Worm (Caenorhabditis elegans): ENCODE measurements around the gene F46B3.8.

F46B3.8 gene

DNA sequence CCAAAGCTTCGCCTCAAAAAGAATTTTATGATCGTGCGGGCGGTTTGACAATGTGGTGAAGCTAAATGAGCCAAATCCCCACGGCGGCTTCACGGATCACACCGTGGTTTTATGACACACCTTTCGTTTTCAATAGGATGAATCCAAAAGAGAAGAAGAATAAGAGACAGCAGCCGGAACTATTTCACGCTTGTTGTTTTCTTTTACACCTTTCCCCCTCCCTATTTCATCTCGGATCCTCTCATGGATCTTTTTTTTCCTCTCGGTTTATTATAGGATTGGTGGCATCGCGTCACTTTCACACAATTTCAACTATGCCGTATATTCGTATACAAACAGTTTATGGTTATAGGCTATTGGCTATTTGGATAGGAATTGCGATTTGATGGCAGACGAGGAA is 40.8 kb upstream of the F46B3.8 start:
- TF ChIP-seq tbx-2 (tag; optimal IDR thresholded peaks at IDR 0.05) (no peak), ceh-6 (GFP tag; optimal IDR thresholded peaks at IDR 0.05) (no peak), rnt-1 (tag; optimal IDR thresholded peaks at IDR 0.05) (no peak), ahr-1 (tag; optimal IDR thresholded peaks at IDR 0.05) (no peak), fax-1 (tag; optimal IDR thresholded peaks at IDR 0.05) (no peak), hlh-30 (tag; optimal IDR thresholded peaks at IDR 0.05; ENCODE audit: insufficient read depth) (no peak), ref-2 (tag; optimal IDR thresholded peaks at IDR 0.05) (no peak), ttx-3 (tag; optimal IDR thresholded peaks at IDR 0.05) (no peak), F13H6.1 (tag; optimal IDR thresholded peaks at IDR 0.05) (no peak), elt-2 (tag; optimal IDR thresholded peaks at IDR 0.05) (no peak), ceh-9 (tag; optimal IDR thresholded peaks at IDR 0.05) (no peak), unc-3 (GFP tag; conservative IDR thresholded peaks at IDR 0.05) (no peak), unc-3 (tag; optimal IDR thresholded peaks at IDR 0.05) (no peak), pqm-1 (tag; optimal IDR thresholded peaks at IDR 0.05) (no peak), hlh-15 (tag; optimal IDR thresholded peaks at IDR 0.05) (no peak), ceh-14 (tag; optimal IDR thresholded peaks at IDR 0.05) (no peak), hlh-6 (tag; optimal IDR thresholded peaks at IDR 0.05) (no peak), C08G9.2 (tag; optimal IDR thresholded peaks at IDR 0.05) (no peak), lim-6 (tag; optimal IDR thresholded peaks at IDR 0.05) (no peak), unc-86 (tag; optimal IDR thresholded peaks at IDR 0.05) (no peak)

DNA sequence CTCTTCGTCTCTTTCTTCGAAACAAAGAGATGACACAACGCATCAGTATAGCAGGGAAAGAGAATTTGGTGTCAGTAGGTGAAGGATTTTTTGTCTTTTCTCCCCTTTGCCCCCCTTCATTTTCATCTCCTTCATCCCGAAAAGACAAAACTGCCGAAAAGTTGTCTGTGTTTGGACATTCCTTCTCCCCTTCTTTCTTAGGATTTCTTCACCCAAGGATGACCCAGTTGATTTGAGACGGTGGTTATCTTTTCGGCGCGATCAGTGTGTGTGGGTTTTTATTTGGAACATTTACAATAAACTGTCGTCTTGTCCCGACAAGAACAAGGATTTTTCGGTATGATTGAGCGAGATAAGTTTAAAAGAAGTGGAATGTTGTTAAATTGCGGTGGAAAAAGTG is 39.5 kb upstream of the F46B3.8 start:
- no peak for TF ChIP-seq ztf-16 (tag; optimal IDR thresholded peaks at IDR 0.05)
- TF ChIP-seq tbx-2 (tag; optimal IDR thresholded peaks at IDR 0.05): no peak
- TF ChIP-seq ceh-24 (tag; optimal IDR thresholded peaks at IDR 0.05): no peak
- no peak for TF ChIP-seq pag-3 (tag; optimal IDR thresholded peaks at IDR 0.05; ENCODE audit: borderline replicate concordance)
- no peak for TF ChIP-seq ama-1 (optimal IDR thresholded peaks at IDR 0.05)
- no peak for TF ChIP-seq hlh-15 (tag; optimal IDR thresholded peaks at IDR 0.05)
- TF ChIP-seq fkh-6 (tag; optimal IDR thresholded peaks at IDR 0.05): no peak
- no peak for TF ChIP-seq unc-3 (GFP tag; conservative IDR thresholded peaks at IDR 0.05)
- TF ChIP-seq unc-3 (tag; optimal IDR thresholded peaks at IDR 0.05): no peak
- no peak for TF ChIP-seq lim-6 (tag; optimal IDR thresholded peaks at IDR 0.05)
- no peak for TF ChIP-seq elt-2 (tag; optimal IDR thresholded peaks at IDR 0.05)
- no peak for TF ChIP-seq gmeb-2 (tag; optimal IDR thresholded peaks at IDR 0.05)
- no peak for TF ChIP-seq dmd-4 (tag; optimal IDR thresholded peaks at IDR 0.05; ENCODE audit: borderline replicate concordance)
- no peak for TF ChIP-seq pax-1 (tag; optimal IDR thresholded peaks at IDR 0.05)
- no peak for TF ChIP-seq pros-1 (tag; optimal IDR thresholded peaks at IDR 0.05)
- no peak for TF ChIP-seq ahr-1 (tag; optimal IDR thresholded peaks at IDR 0.05)
- no peak for TF ChIP-seq nhr-11 (tag; optimal IDR thresholded peaks at IDR 0.05)
- TF ChIP-seq ceh-48 (tag; optimal IDR thresholded peaks at IDR 0.05): no peak

DNA sequence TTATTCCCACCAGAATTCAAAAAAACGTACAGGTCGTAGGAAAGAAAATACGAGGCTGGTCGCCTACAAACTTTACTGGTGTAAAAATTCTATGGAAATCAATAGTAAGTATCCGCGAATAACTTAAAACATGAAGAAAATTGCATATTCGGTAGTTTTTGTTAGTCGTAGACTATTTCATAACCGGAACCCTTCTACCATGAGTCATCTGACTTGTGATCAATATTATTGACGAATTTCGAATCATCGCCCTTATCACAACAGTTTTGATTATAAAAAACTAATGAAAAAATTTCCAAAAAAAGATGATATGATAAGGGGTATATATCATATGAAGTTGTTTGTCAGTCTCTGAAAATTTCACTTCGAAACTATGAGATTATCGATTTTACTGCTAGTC is 37.1 kb upstream of the F46B3.8 start, which contains the start of gene W01F3.2:
Gene W01F3.2, plus strand, starts transcription at position 301 of the 400 bp plus-strand sequence.
- TF ChIP-seq ama-1 (optimal IDR thresholded peaks at IDR 0.05) (no peak), odd-2 (tag; optimal IDR thresholded peaks at IDR 0.05) (no peak), unc-55 (GFP tag; optimal IDR thresholded peaks at IDR 0.05) (no peak), ceh-48 (tag; optimal IDR thresholded peaks at IDR 0.05) (no peak), hlh-8 (tag; optimal IDR thresholded peaks at IDR 0.05) (no peak), dmd-4 (tag; optimal IDR thresholded peaks at IDR 0.05; ENCODE audit: borderline replicate concordance) (no peak), ttx-3 (tag; optimal IDR thresholded peaks at IDR 0.05) (no peak), hlh-6 (tag; optimal IDR thresholded peaks at IDR 0.05) (no peak), tbx-2 (tag; optimal IDR thresholded peaks at IDR 0.05) (no peak), syd-9 (tag; optimal IDR thresholded peaks at IDR 0.05) (no peak), pqm-1 (tag; optimal IDR thresholded peaks at IDR 0.05) (no peak), pha-2 (tag; optimal IDR thresholded peaks at IDR 0.05) (no peak), ceh-31 (tag; optimal IDR thresholded peaks at IDR 0.05) (no peak), K09A11.1 (tag; optimal IDR thresholded peaks at IDR 0.05; ENCODE audit: insufficient read depth) (no peak), zip-5 (tag; optimal IDR thresholded peaks at IDR 0.05) (no peak), sox-4 (tag; optimal IDR thresholded peaks at IDR 0.05) (no peak), hlh-13 (GFP tag; optimal IDR thresholded peaks at IDR 0.05) (no peak), madf-2 (tag; optimal IDR thresholded peaks at IDR 0.05) (no peak), ceh-22 (tag; optimal IDR thresholded peaks at IDR 0.05) (no peak), fkh-10 (GFP tag; optimal IDR thresholded peaks at IDR 0.05) (no peak)
